Fruit fly (Drosophila melanogaster): ENCODE results near the gene Naa30B.

Gene Naa30B

DNA sequence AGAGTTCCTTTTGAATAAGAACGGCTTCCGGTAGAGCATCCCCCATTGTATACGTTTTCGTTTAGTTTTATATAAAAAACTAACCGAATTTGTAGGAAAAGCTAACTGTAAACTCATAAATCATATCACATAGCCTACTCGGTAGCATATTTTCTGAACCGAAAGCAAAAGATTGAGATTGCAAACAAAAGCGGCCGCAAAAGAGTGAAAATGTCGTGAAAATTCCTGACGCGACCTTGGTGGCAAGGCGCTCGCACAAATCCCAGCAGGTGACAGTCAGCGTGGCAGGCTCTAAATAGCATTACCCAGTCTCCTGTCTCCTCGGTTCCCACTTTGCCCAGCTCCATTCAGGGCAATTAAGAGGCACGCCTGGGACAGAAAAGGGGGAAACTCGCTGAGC, at the start of gene Naa30B:
Naa30B (minus strand) TSS at position 101 of the 400 bp plus-strand sequence.
- TF ChIP-seq CG17801 (GFP tag; optimal IDR thresholded peaks at IDR 0.05; ENCODE audit: partially characterized antibody), result no peak

dm6 chr3L:1518715-1519603, 47.1 kb upstream of the Naa30B start:
- TF ChIP-seq CG17801 (GFP tag; optimal IDR thresholded peaks at IDR 0.05; ENCODE audit: partially characterized antibody), result peak; percentile 52

DNA sequence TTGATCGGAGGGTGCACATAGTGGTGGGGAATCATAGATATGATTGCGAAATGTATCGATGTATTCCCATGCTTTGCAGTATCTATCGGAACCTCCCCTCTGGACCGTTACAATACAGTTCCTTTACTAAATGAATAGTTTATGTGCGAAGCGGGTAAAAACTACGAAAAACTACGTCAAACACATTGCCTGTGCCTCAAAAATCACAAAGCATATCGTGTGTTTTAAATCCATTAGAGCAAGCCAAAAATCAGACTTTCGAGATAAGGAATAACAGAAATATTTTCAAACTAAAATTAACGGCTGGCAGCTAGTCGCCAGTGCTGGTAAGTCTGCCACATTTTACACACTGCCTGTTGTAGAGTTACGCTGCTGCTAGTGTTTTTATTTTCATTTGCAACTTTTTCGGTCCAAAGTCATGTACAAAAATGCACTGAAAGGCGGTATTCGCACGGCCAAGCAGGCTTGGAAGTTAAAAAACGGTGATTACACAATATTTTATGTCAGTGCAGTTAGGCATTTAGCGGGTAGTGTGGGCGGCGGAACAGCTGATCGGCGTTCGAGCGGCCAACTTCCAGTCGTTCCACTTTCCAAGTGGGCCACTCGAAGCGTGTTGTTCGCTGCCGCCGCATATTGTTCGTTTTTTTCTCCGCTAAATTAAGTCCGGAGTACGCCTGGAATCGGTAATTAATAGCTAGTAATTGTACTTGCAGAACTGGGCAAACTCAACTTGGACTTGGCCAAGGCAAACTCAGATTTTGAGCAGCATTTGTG, 45.6 kb upstream of the Naa30B start:
- TF ChIP-seq CG17801 (GFP tag; optimal IDR thresholded peaks at IDR 0.05; ENCODE audit: partially characterized antibody), result peak; percentile 9

DNA sequence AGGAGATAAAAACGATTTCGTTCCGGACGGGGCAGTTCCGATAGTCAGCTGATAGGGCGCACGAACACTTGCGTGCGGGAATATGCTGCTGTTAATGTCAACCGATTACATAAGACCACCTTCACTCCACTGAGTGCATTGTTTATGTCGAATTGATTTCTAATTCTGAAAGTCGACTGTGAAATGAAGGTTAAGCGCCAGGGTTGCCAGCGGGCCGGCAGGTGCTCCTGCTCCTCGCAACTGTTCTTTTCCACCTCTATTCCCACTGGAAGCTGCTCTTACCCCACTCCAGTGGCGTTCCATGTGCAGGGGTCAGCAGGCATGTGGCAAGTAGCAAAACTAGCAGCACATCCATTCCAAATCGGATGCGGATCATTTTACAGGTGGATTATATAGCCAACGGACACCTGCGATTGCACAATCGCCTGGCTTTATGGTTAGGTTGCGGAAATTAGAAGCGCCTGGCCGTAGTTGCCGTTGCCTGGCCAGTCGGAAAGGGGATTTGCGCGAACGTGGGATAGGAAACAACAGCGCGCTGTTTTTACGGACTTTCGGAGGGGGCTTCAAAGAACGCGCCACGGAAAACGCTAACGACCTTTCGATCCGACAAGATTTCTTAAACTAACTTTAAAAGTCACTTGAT, 44.9 kb upstream of the Naa30B start, which contains the start of gene cue:
cue (minus strand) TSS at position 641 of the 643 bp plus-strand sequence.
- TF ChIP-seq CG17801 (GFP tag; optimal IDR thresholded peaks at IDR 0.05; ENCODE audit: partially characterized antibody), result no peak

DNA sequence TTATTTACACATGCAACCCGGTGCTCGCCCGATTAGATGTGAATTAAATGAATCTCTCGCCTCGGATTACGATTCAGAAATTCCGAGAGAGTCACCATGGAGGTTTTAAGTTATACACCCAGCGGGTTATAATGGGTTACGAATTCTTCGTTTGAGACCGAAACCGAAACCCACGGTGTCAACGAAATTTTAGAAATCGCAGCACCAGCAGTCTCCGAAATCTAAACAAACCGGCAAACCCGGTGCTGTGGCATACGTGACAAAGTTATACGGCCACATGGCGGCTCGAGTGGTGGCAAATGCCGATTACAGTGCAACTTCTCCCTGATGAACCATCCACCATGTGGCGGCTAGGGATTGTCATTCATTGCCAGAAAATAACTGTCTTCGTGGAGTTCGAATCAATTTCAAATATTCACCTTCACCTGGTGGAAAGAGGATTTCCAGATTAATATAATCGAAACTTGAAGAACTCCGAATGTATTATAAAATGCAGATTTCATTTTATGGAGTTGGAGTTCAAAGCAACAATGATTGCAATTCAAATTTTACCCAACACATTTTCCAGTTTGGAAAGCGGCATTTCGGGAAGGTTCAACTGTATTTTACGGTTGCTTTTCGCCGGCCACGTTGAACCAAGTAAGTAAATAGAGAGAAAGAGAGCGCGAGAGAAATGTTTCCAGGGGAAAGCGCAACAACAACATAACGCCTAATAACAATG, 44.1 kb upstream of the Naa30B start:
- TF ChIP-seq CG17801 (GFP tag; optimal IDR thresholded peaks at IDR 0.05; ENCODE audit: partially characterized antibody), result peak; percentile 84

dm6 chr3L:1502086-1502893, 30.4 kb upstream of the Naa30B start, which contains the start of the genes hfp and Psa:
hfp (minus strand) TSS chr3L:1502590.
Psa (plus strand) TSS chr3L:1502843.
- peak; percentile 31 for TF ChIP-seq CG17801 (GFP tag; optimal IDR thresholded peaks at IDR 0.05; ENCODE audit: partially characterized antibody)

- no peak for TF ChIP-seq CG17801 (GFP tag; optimal IDR thresholded peaks at IDR 0.05; ENCODE audit: partially characterized antibody)
These were observed 24.5 kb upstream of the Naa30B start, which contains the start of gene CG12084 for dm6 chr3L:1496408-1496807. CG12084 (minus strand) TSS chr3L:1496643.

- TF ChIP-seq CG17801 (GFP tag; optimal IDR thresholded peaks at IDR 0.05; ENCODE audit: partially characterized antibody), result no peak
These were observed 23.9 kb upstream of the Naa30B start for dm6 chr3L:1495803-1496202.

- no peak for TF ChIP-seq CG17801 (GFP tag; optimal IDR thresholded peaks at IDR 0.05; ENCODE audit: partially characterized antibody)
These were observed 17.7 kb upstream of the Naa30B start, which contains the start of gene stet for dm6 chr3L:1489523-1489922. stet (minus strand) TSS chr3L:1489547.

dm6 chr3L:1488592-1489183, 16.8 kb upstream of the Naa30B start:
- no peak for TF ChIP-seq CG17801 (GFP tag; optimal IDR thresholded peaks at IDR 0.05; ENCODE audit: partially characterized antibody)

- no peak for TF ChIP-seq CG17801 (GFP tag; optimal IDR thresholded peaks at IDR 0.05; ENCODE audit: partially characterized antibody)
These were observed 12.9 kb upstream of the Naa30B start for dm6 chr3L:1484747-1485146.

dm6 chr3L:1478998-1479680, 7.3 kb upstream of the Naa30B start:
- TF ChIP-seq CG17801 (GFP tag; optimal IDR thresholded peaks at IDR 0.05; ENCODE audit: partially characterized antibody), result peak; percentile 64

DNA sequence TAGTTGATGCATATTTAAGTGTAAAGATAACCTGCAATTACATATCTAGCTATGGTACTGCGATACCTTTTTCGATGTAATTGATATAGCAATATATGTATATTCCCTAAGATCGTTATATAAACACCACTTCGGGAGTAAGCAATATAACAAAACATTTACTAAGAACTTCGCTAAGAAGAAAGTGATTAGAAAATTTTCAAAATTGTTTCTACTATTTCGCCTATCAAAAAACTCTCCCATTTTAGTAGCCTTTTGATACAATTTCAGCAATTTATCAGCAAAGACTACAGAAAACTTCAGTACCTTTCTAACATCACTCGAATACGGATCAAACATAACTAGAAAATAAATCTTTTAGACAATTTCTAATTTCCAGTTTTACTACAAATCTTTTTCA, 5.5 kb upstream of the Naa30B start, which contains the start of gene robl62A:
robl62A (plus strand) TSS at position 301 of the 400 bp plus-strand sequence.
- no peak for TF ChIP-seq CG17801 (GFP tag; optimal IDR thresholded peaks at IDR 0.05; ENCODE audit: partially characterized antibody)

All from ovary, adult (tissue).